Worm (Caenorhabditis elegans): ENCODE results near the gene K08F8.15.

ce11 chrII:8799725-8800124 is 33.1 kb downstream of the K08F8.15 start:
- TF ChIP-seq zag-1 (tag; optimal IDR thresholded peaks at IDR 0.05) (no peak), blmp-1 (tag; optimal IDR thresholded peaks at IDR 0.05; ENCODE audit: insufficient read depth) (no peak)

Data from whole organism, L2 larva.